ENCODE assay signal across 1 fruit fly cellular context in genomic region chrX:6533101-6533636, dm6.
TF ChIP-seq lines count a peak whose summit lies in the region.

Gene RpL7A (minus strand): TSS chrX:6533348.

TF ChIP-seq in whole organism, embryonic, 481 proteins besides CTCF, POLR2A, EP300 and RAD21 (continued from another document):
- peak; percentile 60 for TF ChIP-seq Vsx1 (GFP tag; optimal IDR thresholded peaks at IDR 0.05; lab: Kevin White, UChicago)
